Fruit fly (Drosophila melanogaster) whole organism, embryonic: ENCODE measurements around the gene bsh.
A peak's percentile ranks its signal among the peaks of the same experiment; 100 is the strongest.

Experiments
- CG10267 ChIP-seq: fragments of 200-800 bp; sonication (Bioruptor generic); optimal IDR thresholded peaks from 2 replicates; lab custom pipeline; 2018; ENCODE audit warnings: missing biosample characterization, mild to moderate bottlenecking, missing genetic modification characterization, moderate library complexity
- CG10321 ChIP-seq: fragments of 200-800 bp; sonication (Bioruptor generic); IDR thresholded peaks from 2 replicates; pipeline ENCODE4 v1.3.6; 2022; ENCODE audit warnings: missing biosample characterization, missing genetic modification characterization
- CG10565 ChIP-seq: fragments of 200-800 bp; sonication (Bioruptor generic); optimal IDR thresholded peaks from 3 replicates; lab custom pipeline; 2016; ENCODE audit warnings: missing biosample characterization, mild to moderate bottlenecking, missing genetic modification characterization
- CG11247 ChIP-seq: fragments of 200-800 bp; sonication (Bioruptor generic); IDR thresholded peaks from 2 replicates; pipeline ENCODE4 v1.3.6; 2022; ENCODE audit warnings: missing biosample characterization, missing genetic modification characterization
- CG11696 ChIP-seq: fragments of 200-800 bp; sonication (Bioruptor generic); IDR thresholded peaks from 2 replicates; pipeline ENCODE4 v1.3.6; 2022; ENCODE audit warnings: missing biosample characterization, missing genetic modification characterization
- CG12391 ChIP-seq: fragments of 200-800 bp; sonication (Bioruptor generic); optimal IDR thresholded peaks from 3 replicates; lab custom pipeline; 2018; ENCODE audit warnings: missing biosample characterization, mild to moderate bottlenecking, missing genetic modification characterization, moderate library complexity
- CG14965 ChIP-seq: fragments of 200-800 bp; sonication (Bioruptor generic); optimal IDR thresholded peaks from 2 replicates; lab custom pipeline; 2016; ENCODE audit warnings: missing biosample characterization, missing genetic modification characterization, borderline replicate concordance
- CG16815 ChIP-seq: fragments of 200-800 bp; sonication (Bioruptor generic); optimal IDR thresholded peaks from 3 replicates; lab custom pipeline; 2017; ENCODE audit warnings: missing biosample characterization, mild to moderate bottlenecking, missing genetic modification characterization
- CG17186 ChIP-seq: fragments of 200-800 bp; sonication (Bioruptor generic); optimal IDR thresholded peaks from 3 replicates; lab custom pipeline; 2017; ENCODE audit warnings: missing biosample characterization, missing genetic modification reagents, missing genetic modification characterization
- CG3281 ChIP-seq: fragments of 200-800 bp; sonication (Bioruptor generic); optimal IDR thresholded peaks from 3 replicates; lab custom pipeline; 2017; ENCODE audit warnings: missing biosample characterization, mild to moderate bottlenecking, missing genetic modification characterization
- CG33213 ChIP-seq: fragments of 200-800 bp; sonication (Bioruptor generic); optimal IDR thresholded peaks from 3 replicates; lab custom pipeline; 2016; ENCODE audit warnings: missing biosample characterization, missing genetic modification characterization
- CG4360 ChIP-seq: fragments of 200-800 bp; sonication (Bioruptor generic); IDR thresholded peaks from 2 replicates; pipeline ENCODE4 v1.3.6; 2022; ENCODE audit warnings: missing biosample characterization, missing genetic modification characterization
- CG6791 ChIP-seq: fragments of 200-800 bp; sonication (Bioruptor generic); IDR thresholded peaks from 3 replicates; pipeline ENCODE4 v1.3.6; 2022; ENCODE audit warnings: missing biosample characterization, missing genetic modification characterization; ENCODE audit not compliant: partially characterized antibody
- CG6813 ChIP-seq: fragments of 200-800 bp; sonication (Bioruptor generic); optimal IDR thresholded peaks from 2 replicates; lab custom pipeline; 2017; ENCODE audit warnings: missing biosample characterization, missing genetic modification characterization, mild to moderate bottlenecking, moderate library complexity, missing genetic modification reagents
- CG6854 ChIP-seq: fragments of 200-800 bp; sonication (Bioruptor generic); optimal IDR thresholded peaks from 3 replicates; lab custom pipeline; 2017; ENCODE audit warnings: missing biosample characterization, mild to moderate bottlenecking, missing genetic modification characterization
- CG7271 ChIP-seq: fragments of 200-800 bp; sonication (Bioruptor generic); optimal IDR thresholded peaks from 2 replicates; lab custom pipeline; 2018; ENCODE audit warnings: missing biosample characterization, mild to moderate bottlenecking, missing genetic modification characterization, moderate library complexity
- CG7839 ChIP-seq: fragments of 200-800 bp; sonication (Bioruptor generic); optimal IDR thresholded peaks from 3 replicates; lab custom pipeline; 2018; ENCODE audit warnings: missing biosample characterization, mild to moderate bottlenecking, missing genetic modification characterization, moderate library complexity
- CG7987 ChIP-seq: fragments of 200-800 bp; sonication (Bioruptor generic); optimal IDR thresholded peaks from 2 replicates; lab custom pipeline; 2018; ENCODE audit warnings: missing biosample characterization, mild to moderate bottlenecking, missing genetic modification characterization, moderate library complexity
- CG8944 ChIP-seq: fragments of 200-800 bp; sonication (Bioruptor generic); optimal IDR thresholded peaks from 3 replicates; lab custom pipeline; 2016; ENCODE audit warnings: missing biosample characterization, missing genetic modification characterization
- CG9437 ChIP-seq: fragments of 200-800 bp; sonication (Bioruptor generic); optimal IDR thresholded peaks from 2 replicates; lab custom pipeline; 2018; ENCODE audit warnings: missing biosample characterization, mild to moderate bottlenecking, missing genetic modification characterization
- CG9817 ChIP-seq: fragments of 200-800 bp; sonication (Bioruptor generic); optimal IDR thresholded peaks from 2 replicates; lab custom pipeline; 2018; ENCODE audit warnings: missing biosample characterization, mild to moderate bottlenecking, missing genetic modification characterization, moderate library complexity
- D19A ChIP-seq: fragments of 200-800 bp; optimal IDR thresholded peaks from 3 replicates; lab custom pipeline; 2019; ENCODE audit warnings: missing biosample characterization, mild to moderate bottlenecking, missing genetic modification characterization, moderate library complexity
- Deaf1 ChIP-seq: fragments of 200-800 bp; optimal IDR thresholded peaks from 3 replicates; lab custom pipeline; 2019; ENCODE audit warnings: missing biosample characterization, mild to moderate bottlenecking, missing genetic modification characterization, moderate library complexity
- Dip2 ChIP-seq: fragments of 200-800 bp; sonication (Bioruptor generic); IDR thresholded peaks from 2 replicates; pipeline ENCODE4 v1.3.6; 2022; ENCODE audit warnings: missing biosample characterization, missing genetic modification characterization
- Hr78 ChIP-seq, 2 experiments: fragments of 200-800 bp in 1 of 2; fragments of >200 bp in 1 of 2; sonication (Bioruptor generic) in 1 of 2; optimal IDR thresholded peaks; 2 replicates each; lab custom pipeline; 2017 to 2019; ENCODE audit warnings: missing biosample characterization in 2 of 2, missing genetic modification characterization in 2 of 2, mild to moderate bottlenecking in 1 of 2, moderate library complexity in 1 of 2
- Mad ChIP-seq: fragments of 200-800 bp; sonication (Bioruptor generic); optimal IDR thresholded peaks from 2 replicates; lab custom pipeline; 2016; ENCODE audit warnings: missing biosample characterization, missing genetic modification characterization
- Oaz ChIP-seq: fragments of 200-800 bp; sonication (Bioruptor generic); IDR thresholded peaks from 2 replicates; pipeline ENCODE4 v1.3.6; 2022; ENCODE audit warnings: missing biosample characterization, missing genetic modification characterization
- Sox102F ChIP-seq: fragments of 200-800 bp; sonication (Bioruptor generic); optimal IDR thresholded peaks from 2 replicates; lab custom pipeline; 2018; ENCODE audit warnings: missing biosample characterization, mild to moderate bottlenecking, missing genetic modification characterization, moderate library complexity
- bigmax ChIP-seq: fragments of 200-800 bp; sonication (Bioruptor generic); optimal IDR thresholded peaks from 2 replicates; lab custom pipeline; 2018; ENCODE audit warnings: missing biosample characterization, mild to moderate bottlenecking, missing genetic modification characterization
- chm ChIP-seq: fragments of 200-800 bp; sonication (Bioruptor generic); IDR thresholded peaks from 2 replicates; pipeline ENCODE4 v1.3.6; 2022; ENCODE audit warnings: missing biosample characterization, missing genetic modification characterization
- crol ChIP-seq: fragments of 200-800 bp; sonication (Bioruptor generic); IDR thresholded peaks from 2 replicates; pipeline ENCODE4 v1.3.6; 2022; ENCODE audit warnings: missing biosample characterization, missing genetic modification characterization
- da ChIP-seq: fragments of 200-800 bp; sonication (Bioruptor generic); optimal IDR thresholded peaks from 2 replicates; lab custom pipeline; 2016; ENCODE audit warnings: missing biosample characterization, missing genetic modification characterization
- eyg ChIP-seq: fragments of 200-800 bp; sonication (Bioruptor generic); optimal IDR thresholded peaks from 3 replicates; lab custom pipeline; 2016; ENCODE audit warnings: missing biosample characterization, missing genetic modification characterization
- fd102C ChIP-seq: fragments of 200-800 bp; sonication (Bioruptor generic); optimal IDR thresholded peaks from 2 replicates; lab custom pipeline; 2018; ENCODE audit warnings: missing biosample characterization, mild to moderate bottlenecking, missing genetic modification characterization, moderate library complexity
- fd96Cb ChIP-seq: fragments of 200-800 bp; sonication (Bioruptor generic); optimal IDR thresholded peaks from 2 replicates; lab custom pipeline; 2018; ENCODE audit warnings: missing biosample characterization, mild to moderate bottlenecking, missing genetic modification characterization, moderate library complexity
- fru ChIP-seq: fragments of >200 bp; optimal IDR thresholded peaks from 2 replicates; lab custom pipeline; 2017
- her ChIP-seq: fragments of 200-800 bp; sonication (Bioruptor generic); optimal IDR thresholded peaks from 2 replicates; lab custom pipeline; 2016; ENCODE audit warnings: missing biosample characterization, missing genetic modification characterization
- kay ChIP-seq: fragments of 200-800 bp; sonication (Bioruptor generic); optimal IDR thresholded peaks from 2 replicates; lab custom pipeline; 2016; ENCODE audit warnings: missing biosample characterization, missing genetic modification characterization
- knrl ChIP-seq: fragments of 200-800 bp; sonication (Bioruptor generic); IDR thresholded peaks from 3 replicates; pipeline ENCODE4 v1.3.6; 2022; ENCODE audit warnings: missing biosample characterization, missing genetic modification characterization; ENCODE audit not compliant: partially characterized antibody
- luna ChIP-seq: fragments of 200-800 bp; sonication (Bioruptor generic); optimal IDR thresholded peaks from 2 replicates; lab custom pipeline; 2016; ENCODE audit warnings: missing biosample characterization, missing genetic modification characterization
- oc ChIP-seq: fragments of 200-800 bp; sonication (Bioruptor generic); optimal IDR thresholded peaks from 2 replicates; lab custom pipeline; 2018; ENCODE audit warnings: missing biosample characterization, mild to moderate bottlenecking, missing genetic modification characterization, moderate library complexity
- pfk ChIP-seq: fragments of 200-800 bp; sonication (Bioruptor generic); optimal IDR thresholded peaks from 2 replicates; lab custom pipeline; 2018; ENCODE audit warnings: missing biosample characterization, mild to moderate bottlenecking, missing genetic modification characterization, moderate library complexity
- ranshi ChIP-seq: fragments of 200-800 bp; sonication (Bioruptor generic); IDR thresholded peaks from 2 replicates; pipeline ENCODE4 v1.3.6; 2022; ENCODE audit warnings: missing biosample characterization, missing genetic modification characterization
- sens ChIP-seq: fragments of 200-800 bp; sonication (Bioruptor generic); peaks from one replicate; lab custom pipeline; 2016; ENCODE audit warnings: missing biosample characterization, missing genetic modification characterization
- sens-2 ChIP-seq: fragments of 200-800 bp; sonication (Bioruptor generic); IDR thresholded peaks from 2 replicates; pipeline ENCODE4 v1.3.6; 2022; ENCODE audit warnings: missing biosample characterization, missing genetic modification characterization
- sisA ChIP-seq: fragments of 200-800 bp; sonication (Bioruptor generic); IDR thresholded peaks from 2 replicates; pipeline ENCODE4 v1.3.6; 2022; ENCODE audit warnings: missing biosample characterization, missing genetic modification characterization
- slou ChIP-seq: fragments of 200-800 bp; sonication (Bioruptor generic); optimal IDR thresholded peaks from 3 replicates; lab custom pipeline; 2016; ENCODE audit warnings: missing biosample characterization, missing genetic modification characterization
- sob ChIP-seq: fragments of 200-800 bp; sonication (Bioruptor generic); IDR thresholded peaks from 2 replicates; pipeline ENCODE4 v1.3.6; 2022; ENCODE audit warnings: missing biosample characterization, missing genetic modification characterization
- trh ChIP-seq: fragments of 200-800 bp; sonication (Bioruptor generic); optimal IDR thresholded peaks from 2 replicates; lab custom pipeline; 2016; ENCODE audit warnings: missing biosample characterization, missing genetic modification characterization
- unc-4 ChIP-seq: fragments of 200-800 bp; sonication (Bioruptor generic); IDR thresholded peaks from 2 replicates; pipeline ENCODE4 v1.3.6; 2022; ENCODE audit warnings: missing biosample characterization, missing genetic modification characterization; ENCODE audit not compliant: partially characterized antibody

Gene bsh

dm6 chr2L:19758511-19759128 lies 10.2 kb downstream of the bsh start, which contains the start of the genes CG10628 and Dus3 (continued):
- TF ChIP-seq CG7839 (tag; lab: Kevin White, UChicago) (peak; percentile 90), sisA (peak; percentile 92), CG11247 (GFP tag; lab: Robert Waterston, UW) (peak; percentile 89), sens (GFP tag; lab: Kevin White, UChicago) (peak; percentile 98), her (GFP tag; lab: Kevin White, UChicago) (peak; percentile 86), CG10321 (GFP tag; lab: Robert Waterston, UW) (peak; percentile 67; the same call in 1 of the 2 replicates), CG6791 (no peak), fd102C (peak; percentile 22), CG7987 (peak; percentile 81), CG9437 (GFP tag; lab: Kevin White, UChicago) (peak; percentile 75), Oaz (GFP tag; lab: Robert Waterston, UW) (peak; percentile 83), Deaf1 (peak; percentile 67), Dip2 (GFP tag; lab: Robert Waterston, UW) (peak; percentile 20; the same call in 1 of the 2 replicates), Sox102F (GFP tag; lab: Kevin White, UChicago) (peak; percentile 91), CG33213 (peak; percentile 84), CG6813 (peak; percentile 84), CG3281 (GFP tag; lab: Kevin White, UChicago) (peak; percentile 91), CG16815 (GFP tag; lab: Kevin White, UChicago) (peak; percentile 79), CG9817 (tag; lab: Kevin White, UChicago) (peak; percentile 92), fru (no peak), D19A (tag; lab: Kevin White, UChicago) (peak; percentile 72), crol (GFP tag; lab: Robert Waterston, UW) (0 out of 2 replicates have a peak, but pooled peaks have one; percentile 33), CG14965 (GFP tag; lab: Kevin White, UChicago) (peak; percentile 30), CG10267 (tag; lab: Kevin White, UChicago) (peak; percentile 81), chm (GFP tag; lab: Robert Waterston, UW) (peak; percentile 87), da (peak; percentile 73), sens-2 (GFP tag; lab: Robert Waterston, UW) (peak; percentile 70), eyg (GFP tag; lab: Kevin White, UChicago) (peak; percentile 84), ranshi (GFP tag; lab: Robert Waterston, UW) (peak; percentile 93), luna (GFP tag; lab: Kevin White, UChicago) (peak; percentile 91), CG10565 (GFP tag; lab: Kevin White, UChicago) (peak; percentile 36), sob (peak; percentile 94), CG17186 (peak; percentile 87), kay (GFP tag; lab: Kevin White, UChicago) (peak; percentile 86), CG12391 (tag; lab: Kevin White, UChicago) (peak; percentile 93), fd96Cb (tag; lab: Kevin White, UChicago) (peak; percentile 89), oc (peak; percentile 85), CG4360 (GFP tag; lab: Robert Waterston, UW) (peak; percentile 58), CG11696 (peak; percentile 80), CG6854 (GFP tag; lab: Kevin White, UChicago) (peak; percentile 74), Mad (GFP tag; lab: Kevin White, UChicago) (peak; percentile 94), Hr78 (GFP tag; optimal IDR thresholded peaks at IDR 0.05; lab: Kevin White, UChicago) (peak in 1 of 2 experiments; percentile 11), pfk (GFP tag; lab: Kevin White, UChicago) (peak; percentile 14), knrl (peak; percentile 72), unc-4 (GFP tag; lab: Robert Waterston, UW) (peak; percentile 58), slou (peak; percentile 49), bigmax (GFP tag; lab: Kevin White, UChicago) (peak; percentile 34), CG7271 (tag; lab: Kevin White, UChicago) (peak; percentile 56), trh (GFP tag; lab: Kevin White, UChicago) (peak; percentile 70), CG8944 (peak; percentile 82)
